Fruit fly (Drosophila melanogaster): ENCODE results near the gene capt.

capt gene

DNA sequence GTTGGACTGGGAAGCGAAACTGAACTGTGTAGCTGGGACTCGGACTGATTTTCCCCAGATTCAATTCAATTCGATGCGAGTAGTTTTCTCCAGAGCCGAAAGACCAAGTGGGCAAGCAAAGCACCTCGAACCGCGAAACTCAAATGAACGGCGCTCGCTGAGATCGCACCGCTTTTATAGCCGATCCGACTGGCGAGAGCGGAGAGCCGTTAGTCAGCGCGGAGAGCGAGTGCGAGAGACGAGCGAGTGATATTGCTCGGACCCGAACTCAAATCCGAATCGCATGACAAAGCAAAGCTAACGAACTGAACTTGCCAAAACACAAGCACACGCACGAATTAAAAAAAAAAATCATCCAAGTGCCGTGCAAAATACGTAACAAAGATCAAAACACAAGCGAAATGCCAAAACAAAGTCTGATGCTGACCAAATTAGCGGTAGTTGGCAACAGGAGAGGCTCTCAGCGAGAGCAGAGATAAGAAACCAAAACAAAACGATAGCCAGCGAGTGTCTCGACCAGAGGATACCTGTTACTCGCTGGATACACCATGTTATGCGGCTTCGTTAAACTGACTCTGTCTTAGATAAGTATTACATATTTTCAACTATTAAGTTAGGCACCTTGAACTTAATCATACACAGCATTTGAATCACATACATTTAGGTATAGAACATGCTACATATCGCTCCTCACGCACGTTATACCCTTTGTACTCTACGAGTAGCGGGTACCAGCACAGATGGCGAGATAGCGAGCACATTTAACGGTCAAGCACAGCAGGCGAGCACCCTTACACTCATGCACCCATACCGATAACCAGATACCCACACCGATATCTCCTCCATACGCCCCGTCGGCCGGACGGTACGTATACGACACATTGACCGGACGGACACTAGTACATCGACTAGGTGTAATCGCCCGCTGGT is 38.9 kb downstream of the capt start (continued):
- TF ChIP-seq D (optimal IDR thresholded peaks at IDR 0.05) (no peak), D (GFP tag; optimal IDR thresholded peaks at IDR 0.05) (peak; percentile 32), Fer1 (GFP tag; optimal IDR thresholded peaks at IDR 0.05) (peak; percentile 78), Deaf1 (tag; optimal IDR thresholded peaks at IDR 0.05) (peak; percentile 97), ssp (GFP tag; IDR thresholded peaks at IDR 0.05) (peak; percentile 60), al (GFP tag; IDR thresholded peaks at IDR 0.05) (peak; percentile 81), Atf3 (GFP tag; optimal IDR thresholded peaks at IDR 0.05) (peak; percentile 41), CG7987 (GFP tag; optimal IDR thresholded peaks at IDR 0.05) (peak; percentile 9), Fer3 (tag; optimal IDR thresholded peaks at IDR 0.05) (peak; percentile 72), CG6175 (GFP tag; IDR thresholded peaks at IDR 0.05) (peak; percentile 22; the same call in 1 of the 3 replicates), CG11695 (GFP tag; IDR thresholded peaks at IDR 0.05) (peak; percentile 77; the same call in 2 of the 3 replicates), HLHmδ (GFP tag; optimal IDR thresholded peaks at IDR 0.05) (peak; percentile 33), Med (GFP tag) (peak; percentile 91), scrt (GFP tag; optimal IDR thresholded peaks at IDR 0.05) (peak; percentile 58), Dip2 (GFP tag; IDR thresholded peaks at IDR 0.05) (no peak), mirr (GFP tag; optimal IDR thresholded peaks at IDR 0.05) (peak; percentile 47), Hmx (GFP tag; optimal IDR thresholded peaks at IDR 0.05) (peak; percentile 6), Trl (optimal IDR thresholded peaks at IDR 0.05) (peak; percentile 80 to 94), Trl (GFP tag; optimal IDR thresholded peaks at IDR 0.05) (peak; percentile 59), CG15073 (GFP tag; optimal IDR thresholded peaks at IDR 0.05) (no peak), NC2β (GFP tag; optimal IDR thresholded peaks at IDR 0.05) (no peak), CHES-1-like (GFP tag; optimal IDR thresholded peaks at IDR 0.05) (peak; percentile 82), Taf1 (GFP tag; IDR thresholded peaks at IDR 0.05) (peak; percentile 55), CG4707 (GFP tag; optimal IDR thresholded peaks at IDR 0.05) (no peak), trem (tag; optimal IDR thresholded peaks at IDR 0.05) (no peak), crp (GFP tag; optimal IDR thresholded peaks at IDR 0.05) (peak in 1 of 2 experiments; percentile 14), Dek (tag; optimal IDR thresholded peaks at IDR 0.05) (peak; percentile 50), CG9437 (GFP tag; optimal IDR thresholded peaks at IDR 0.05) (peak; percentile 55), CG18262 (tag; optimal IDR thresholded peaks at IDR 0.05) (peak; percentile 50), z (GFP tag; IDR thresholded peaks at IDR 0.05) (peak; percentile 67; the same call in 2 of the 3 replicates), CkIIα-i1 (GFP tag; IDR thresholded peaks at IDR 0.05) (peak; percentile 23; the same call in 1 of the 2 replicates), CG8944 (GFP tag; optimal IDR thresholded peaks at IDR 0.05) (peak; percentile 57), CG3163 (GFP tag; optimal IDR thresholded peaks at IDR 0.05) (no peak), Dip3 (GFP tag; optimal IDR thresholded peaks at IDR 0.05) (peak; percentile 77), fd96Cb (tag; optimal IDR thresholded peaks at IDR 0.05) (peak; percentile 63), CG12071 (GFP tag; optimal IDR thresholded peaks at IDR 0.05) (peak; percentile 15), CG11247 (GFP tag; IDR thresholded peaks at IDR 0.05) (peak; percentile 73), E2f2 (GFP tag; IDR thresholded peaks at IDR 0.05) (peak; percentile 44), onecut (GFP tag; IDR thresholded peaks at IDR 0.05) (no peak; the same call in 1 of the 2 replicates), vvl (GFP tag; IDR thresholded peaks at IDR 0.05) (peak; percentile 83), kni (GFP tag; optimal IDR thresholded peaks at IDR 0.05) (no peak), GATAe (GFP tag; conservative IDR thresholded peaks at IDR 0.05) (peak; percentile 85), CG16815 (GFP tag; optimal IDR thresholded peaks at IDR 0.05) (peak; percentile 64), Elba2 (GFP tag; optimal IDR thresholded peaks at IDR 0.05) (no peak), wdn (GFP tag; IDR thresholded peaks at IDR 0.05) (peak; percentile 82), slbo (GFP tag; IDR thresholded peaks at IDR 0.05) (peak; percentile 86), CG9932 (GFP tag; IDR thresholded peaks at IDR 0.05) (peak; percentile 78), ttk (GFP tag; IDR thresholded peaks at IDR 0.05) (peak; percentile 30; the same call in 1 of the 2 replicates), CG17912 (GFP tag; optimal IDR thresholded peaks at IDR 0.05) (no peak), CG11560 (tag; IDR thresholded peaks at IDR 0.05) (peak; percentile 49)
